Fruit fly (Drosophila melanogaster) whole organism, embryonic: ENCODE measurements around the gene CG14695.

Experiments used
- Antp ChIP-seq: fragments of 200-800 bp; sonication (Bioruptor generic); optimal IDR thresholded peaks from 3 replicates; lab custom pipeline; 2016; ENCODE audit warnings: missing biosample characterization, missing genetic modification characterization
- Bdp1 ChIP-seq: fragments of 200-800 bp; sonication (Bioruptor generic); optimal IDR thresholded peaks from 3 replicates; lab custom pipeline; 2016; ENCODE audit warnings: missing biosample characterization, missing genetic modification characterization
- CG11696 ChIP-seq: fragments of 200-800 bp; sonication (Bioruptor generic); IDR thresholded peaks from 2 replicates; pipeline ENCODE4 v1.3.6; 2022; ENCODE audit warnings: missing biosample characterization, missing genetic modification characterization
- CG12236 ChIP-seq: fragments of 200-800 bp; sonication (Bioruptor generic); optimal IDR thresholded peaks from 2 replicates; lab custom pipeline; 2016; ENCODE audit warnings: missing biosample characterization, missing genetic modification characterization
- CG12659 ChIP-seq: fragments of 200-800 bp; sonication (Bioruptor generic); optimal IDR thresholded peaks from 3 replicates; lab custom pipeline; 2017; ENCODE audit warnings: mild to moderate bottlenecking, missing biosample characterization, missing genetic modification reagents, missing genetic modification characterization
- CG12942 ChIP-seq: fragments of 200-800 bp; sonication (Bioruptor generic); optimal IDR thresholded peaks from 3 replicates; lab custom pipeline; 2016; ENCODE audit warnings: missing biosample characterization, missing genetic modification characterization
- CG13424 ChIP-seq: fragments of 200-800 bp; sonication (Bioruptor generic); optimal IDR thresholded peaks from 2 replicates; lab custom pipeline; 2019; ENCODE audit warnings: missing biosample characterization, mild to moderate bottlenecking, missing genetic modification characterization, moderate library complexity
- CG15479 ChIP-seq: fragments of 200-800 bp; sonication (Bioruptor generic); optimal IDR thresholded peaks from 3 replicates; lab custom pipeline; 2019; ENCODE audit warnings: missing biosample characterization, mild to moderate bottlenecking, missing genetic modification characterization, moderate library complexity
- CG15514 ChIP-seq: fragments of 200-800 bp; sonication (Bioruptor generic); optimal IDR thresholded peaks from 3 replicates; lab custom pipeline; 2017; ENCODE audit warnings: missing biosample characterization, missing genetic modification characterization, mild to moderate bottlenecking, moderate library complexity, missing genetic modification reagents
- CG1603 ChIP-seq: fragments of 200-800 bp; sonication (Bioruptor generic); optimal IDR thresholded peaks from 2 replicates; lab custom pipeline; 2019; ENCODE audit warnings: missing biosample characterization, mild to moderate bottlenecking, missing genetic modification characterization, moderate library complexity
- CG17912 ChIP-seq: fragments of 200-800 bp; sonication (Bioruptor generic); optimal IDR thresholded peaks from 2 replicates; lab custom pipeline; 2018; ENCODE audit warnings: missing biosample characterization, mild to moderate bottlenecking, missing genetic modification characterization
- CG30431 ChIP-seq: fragments of 200-800 bp; sonication (Bioruptor generic); optimal IDR thresholded peaks from 2 replicates; lab custom pipeline; 2017; ENCODE audit warnings: missing biosample characterization, missing genetic modification characterization
- CG31388 ChIP-seq: fragments of 200-800 bp; sonication (Bioruptor generic); optimal IDR thresholded peaks from 2 replicates; lab custom pipeline; 2016; ENCODE audit warnings: missing biosample characterization, missing genetic modification characterization
- CG33213 ChIP-seq: fragments of 200-800 bp; sonication (Bioruptor generic); optimal IDR thresholded peaks from 3 replicates; lab custom pipeline; 2016; ENCODE audit warnings: missing biosample characterization, missing genetic modification characterization
- CG34224 ChIP-seq: fragments of 200-800 bp; sonication (Bioruptor generic); IDR thresholded peaks from 3 replicates; pipeline ENCODE4 v1.3.6; 2022; ENCODE audit warnings: missing biosample characterization, missing genetic modification characterization; ENCODE audit not compliant: partially characterized antibody
- CG34422 ChIP-seq: fragments of 200-800 bp; sonication (Bioruptor generic); IDR thresholded peaks from 3 replicates; pipeline ENCODE4 v1.3.6; 2022; ENCODE audit warnings: missing biosample characterization, missing genetic modification characterization
- CG6791 ChIP-seq: fragments of 200-800 bp; sonication (Bioruptor generic); IDR thresholded peaks from 3 replicates; pipeline ENCODE4 v1.3.6; 2022; ENCODE audit warnings: missing biosample characterization, missing genetic modification characterization; ENCODE audit not compliant: partially characterized antibody
- CG8388 ChIP-seq: fragments of 200-800 bp; sonication (Bioruptor generic); optimal IDR thresholded peaks from 2 replicates; lab custom pipeline; 2019; ENCODE audit warnings: missing biosample characterization, mild to moderate bottlenecking, missing genetic modification characterization, moderate library complexity
- CG8765 ChIP-seq: fragments of 200-800 bp; sonication (Bioruptor generic); IDR thresholded peaks from 2 replicates; pipeline ENCODE4 v1.3.6; 2022; ENCODE audit warnings: missing biosample characterization, missing genetic modification characterization
- CG9932 ChIP-seq: fragments of 200-800 bp; sonication (Bioruptor generic); IDR thresholded peaks from 2 replicates; pipeline ENCODE4 v1.3.6; 2022; ENCODE audit warnings: missing biosample characterization, missing genetic modification characterization
- Doc3 ChIP-seq: fragments of 200-800 bp; sonication (Bioruptor generic); IDR thresholded peaks from 3 replicates; pipeline ENCODE4 v1.3.6; 2022; ENCODE audit warnings: missing biosample characterization, missing genetic modification characterization; ENCODE audit not compliant: partially characterized antibody
- Ets65A ChIP-seq: fragments of 200-800 bp; sonication (Bioruptor generic); peaks from one replicate; lab custom pipeline; 2016; ENCODE audit warnings: missing biosample characterization, missing genetic modification characterization
- Fer1 ChIP-seq: fragments of 200-800 bp; sonication (Bioruptor generic); optimal IDR thresholded peaks from 2 replicates; lab custom pipeline; 2017; ENCODE audit warnings: missing biosample characterization, mild to moderate bottlenecking, missing genetic modification characterization
- HmgZ ChIP-seq: fragments of 200-800 bp; sonication (Bioruptor generic); optimal IDR thresholded peaks from 2 replicates; lab custom pipeline; 2018; ENCODE audit warnings: missing biosample characterization, mild to moderate bottlenecking, missing genetic modification characterization
- Hmx ChIP-seq: fragments of 200-800 bp; sonication (Bioruptor generic); optimal IDR thresholded peaks from 2 replicates; lab custom pipeline; 2016; ENCODE audit warnings: missing biosample characterization, missing genetic modification characterization
- MBD-R2 ChIP-seq: fragments of 200-800 bp; sonication (Bioruptor generic); IDR thresholded peaks from 2 replicates; pipeline ENCODE4 v1.3.6; 2022; ENCODE audit warnings: missing biosample characterization, missing genetic modification characterization
- Med ChIP-seq: fragments of 200-800 bp; sonication (Bioruptor generic); peaks from one replicate; lab custom pipeline; 2016; ENCODE audit warnings: missing biosample characterization, missing genetic modification characterization, mild to moderate bottlenecking, inconsistent platforms, moderate library complexity
- Myb ChIP-seq: fragments of 200-800 bp; sonication (Bioruptor generic); optimal IDR thresholded peaks from 2 replicates; lab custom pipeline; 2016; ENCODE audit warnings: missing biosample characterization, missing genetic modification characterization
- NK7.1 ChIP-seq: fragments of 200-800 bp; sonication (Bioruptor generic); optimal IDR thresholded peaks from 3 replicates; lab custom pipeline; 2016; ENCODE audit warnings: missing biosample characterization, missing genetic modification characterization
- Ravus ChIP-seq: fragments of 200-800 bp; sonication (Bioruptor generic); IDR thresholded peaks from 2 replicates; pipeline ENCODE4 v1.3.6; 2022; ENCODE audit warnings: missing biosample characterization, missing genetic modification characterization
- Sin3A ChIP-seq: fragments of >200 bp; optimal IDR thresholded peaks from 2 replicates; lab custom pipeline; 2018
- Xrp1 ChIP-seq: fragments of 200-800 bp; sonication (Bioruptor generic); IDR thresholded peaks from 2 replicates; pipeline ENCODE4 v1.3.6; 2022; ENCODE audit warnings: missing biosample characterization, missing genetic modification characterization
- abd-A ChIP-seq: fragments of 200-800 bp; sonication (Bioruptor generic); optimal IDR thresholded peaks from 3 replicates; lab custom pipeline; 2019; ENCODE audit warnings: missing biosample characterization, mild to moderate bottlenecking, missing genetic modification characterization, moderate library complexity
- amos ChIP-seq: fragments of 200-800 bp; sonication (Bioruptor generic); IDR thresholded peaks from 2 replicates; pipeline ENCODE4 v1.3.6; 2022; ENCODE audit warnings: missing biosample characterization, missing genetic modification characterization; ENCODE audit not compliant: partially characterized antibody
- ato ChIP-seq: fragments of 200-800 bp; sonication (Bioruptor generic); IDR thresholded peaks from 2 replicates; pipeline ENCODE4 v1.3.6; 2022; ENCODE audit warnings: missing biosample characterization, missing genetic modification characterization; ENCODE audit not compliant: partially characterized antibody
- dimm ChIP-seq: fragments of 200-800 bp; sonication (Bioruptor generic); IDR thresholded peaks from 2 replicates; pipeline ENCODE4 v1.3.6; 2022; ENCODE audit warnings: missing biosample characterization, missing genetic modification characterization
- dpn ChIP-seq, 2 experiments: fragments of 200-800 bp; sonication (Bioruptor generic); optimal IDR thresholded peaks; 3 replicates each; lab custom pipeline; 2016; ENCODE audit warnings: missing biosample characterization in 2 of 2, missing genetic modification characterization in 2 of 2
- ftz-f1 ChIP-seq: fragments of 200-800 bp; sonication (Bioruptor generic); optimal IDR thresholded peaks from 2 replicates; lab custom pipeline; 2016; ENCODE audit warnings: missing biosample characterization, missing genetic modification characterization
- fu2 ChIP-seq: fragments of 200-800 bp; sonication (Bioruptor generic); optimal IDR thresholded peaks from 2 replicates; lab custom pipeline; 2016; ENCODE audit warnings: missing biosample characterization, missing genetic modification characterization
- gem ChIP-seq: fragments of 200-800 bp; sonication (Bioruptor generic); optimal IDR thresholded peaks from 2 replicates; lab custom pipeline; 2019; ENCODE audit warnings: missing biosample characterization, mild to moderate bottlenecking, missing genetic modification characterization, moderate library complexity
- hkb ChIP-seq, 2 experiments: fragments of 200-800 bp in 1 of 2; fragments of >200 bp in 1 of 2; sonication (Bioruptor generic) in 1 of 2; IDR thresholded peaks in 1 of 2; optimal IDR thresholded peaks in 1 of 2; 2 replicates each; pipeline versions ENCODE4 v1.3.6 to Lab custom; 2017 to 2022; ENCODE audit warnings: missing biosample characterization in 1 of 2, missing genetic modification characterization in 1 of 2
- insv ChIP-seq, 2 experiments: fragments of 200-800 bp; sonication (Bioruptor generic); optimal IDR thresholded peaks; 3 replicates each; lab custom pipeline; 2016 to 2018; ENCODE audit warnings: missing biosample characterization in 2 of 2, missing genetic modification characterization in 2 of 2
- klu ChIP-seq: fragments of 200-800 bp; sonication (Bioruptor generic); IDR thresholded peaks from 2 replicates; pipeline ENCODE4 v1.3.6; 2022; ENCODE audit warnings: missing biosample characterization, missing genetic modification characterization
- kni ChIP-seq: fragments of 200-800 bp; sonication (Bioruptor generic); optimal IDR thresholded peaks from 3 replicates; lab custom pipeline; 2017; ENCODE audit warnings: mild to moderate bottlenecking, missing biosample characterization, missing genetic modification reagents, missing genetic modification characterization
- mirr ChIP-seq: fragments of 200-800 bp; sonication (Bioruptor generic); optimal IDR thresholded peaks from 3 replicates; lab custom pipeline; 2018; ENCODE audit warnings: missing biosample characterization, mild to moderate bottlenecking, missing genetic modification characterization
- pho ChIP-seq: fragments of 200-800 bp; sonication (Bioruptor generic); optimal IDR thresholded peaks from 2 replicates; lab custom pipeline; 2016; ENCODE audit warnings: missing biosample characterization, missing genetic modification characterization
- phol ChIP-seq: fragments of 200-800 bp; sonication (Bioruptor generic); optimal IDR thresholded peaks from 3 replicates; lab custom pipeline; 2018; ENCODE audit warnings: missing biosample characterization, mild to moderate bottlenecking, missing genetic modification characterization, moderate library complexity
- sd ChIP-seq: fragments of 200-800 bp; sonication (Bioruptor generic); optimal IDR thresholded peaks from 3 replicates; lab custom pipeline; 2018; ENCODE audit warnings: missing biosample characterization, mild to moderate bottlenecking, missing genetic modification characterization, moderate library complexity
- tin ChIP-seq: fragments of 200-800 bp; sonication (Bioruptor generic); optimal IDR thresholded peaks from 3 replicates; lab custom pipeline; 2016; ENCODE audit warnings: missing biosample characterization, missing genetic modification characterization
- wdn ChIP-seq: fragments of 200-800 bp; sonication (Bioruptor generic); IDR thresholded peaks from 2 replicates; pipeline ENCODE4 v1.3.6; 2022; ENCODE audit warnings: missing biosample characterization, missing genetic modification characterization
- zen ChIP-seq: fragments of 200-800 bp; sonication (Bioruptor generic); optimal IDR thresholded peaks from 3 replicates; lab custom pipeline; 2018; ENCODE audit warnings: missing biosample characterization, mild to moderate bottlenecking, missing genetic modification characterization, moderate library complexity

CG14695 gene

DNA sequence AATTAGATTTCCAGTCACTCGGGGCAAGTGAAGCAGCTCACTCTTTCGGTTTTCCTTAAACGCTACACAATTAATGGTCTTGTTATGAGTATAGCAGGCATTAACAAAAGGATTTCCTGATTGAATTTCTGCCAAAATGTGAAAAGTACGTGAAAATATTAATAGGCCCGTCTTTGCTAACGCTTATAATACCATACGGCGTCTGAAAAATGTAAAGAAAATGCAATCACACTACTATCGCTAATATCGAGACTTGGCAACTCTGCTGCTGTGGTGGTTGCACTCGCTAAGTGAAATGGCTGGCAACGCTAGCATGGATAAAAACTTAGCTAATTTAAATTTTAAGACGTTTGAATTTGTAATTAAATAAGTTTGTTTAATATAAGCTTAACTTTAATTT is 14.2 kb upstream of the CG14695 start, which contains the start of gene CG6621 (continued):
- no peak for TF ChIP-seq CG15479 (GFP tag; lab: Kevin White, UChicago)
- TF ChIP-seq pho (GFP tag; lab: Kevin White, UChicago), result peak; percentile 4
- TF ChIP-seq Antp (GFP tag; lab: Kevin White, UChicago), result no peak
- TF ChIP-seq Fer1 (GFP tag; lab: Kevin White, UChicago), result peak; percentile 9
- TF ChIP-seq HmgZ (tag; lab: Kevin White, UChicago), result peak; percentile 85
- peak; percentile 67; the same call in 2 of the 3 replicates for TF ChIP-seq CG6791 (GFP tag; lab: Robert Waterston, UW)
- peak; percentile 70 for TF ChIP-seq CG15514 (GFP tag; lab: Kevin White, UChicago)
- no peak for TF ChIP-seq Xrp1 (GFP tag; lab: Robert Waterston, UW)
- TF ChIP-seq Doc3 (GFP tag; lab: Robert Waterston, UW), result no peak
- TF ChIP-seq CG17912 (GFP tag; lab: Kevin White, UChicago), result peak; percentile 30
- TF ChIP-seq CG1603, result peak; percentile 88
- TF ChIP-seq NK7.1 (GFP tag; lab: Kevin White, UChicago), result no peak
- peak; percentile 44 for TF ChIP-seq Bdp1 (GFP tag; lab: Kevin White, UChicago)
- peak; percentile 2 for TF ChIP-seq abd-A (tag; lab: Kevin White, UChicago)
- TF ChIP-seq CG12236 (GFP tag; lab: Kevin White, UChicago), result no peak
- peak; percentile 52 for TF ChIP-seq zen
- TF ChIP-seq phol (tag; lab: Kevin White, UChicago), result peak; percentile 71
- no peak for TF ChIP-seq tin (GFP tag; lab: Kevin White, UChicago)
- no peak for TF ChIP-seq sd (tag; lab: Kevin White, UChicago)
- TF ChIP-seq hkb (optimal IDR thresholded peaks at IDR 0.05; lab: Kevin White, UChicago), result peak; percentile 28
- TF ChIP-seq hkb (GFP tag; IDR thresholded peaks at IDR 0.05; lab: Robert Waterston, UW), result no peak
- TF ChIP-seq CG34422 (GFP tag; lab: Robert Waterston, UW), result peak; percentile 43; the same call in 2 of the 3 replicates
- 0 out of 2 replicates have a peak, but pooled peaks have one; percentile 24 for TF ChIP-seq ato (GFP tag; lab: Robert Waterston, UW)
- TF ChIP-seq CG12659, result peak; percentile 77
- no peak for TF ChIP-seq CG12942 (GFP tag; lab: Kevin White, UChicago)
- no peak for TF ChIP-seq CG11696 (GFP tag; lab: Robert Waterston, UW)
- TF ChIP-seq Med (GFP tag; lab: Kevin White, UChicago), result peak; percentile 93
- no peak for TF ChIP-seq dimm (GFP tag; lab: Robert Waterston, UW)
- no peak for TF ChIP-seq Ravus (GFP tag; lab: Robert Waterston, UW)
- no peak for TF ChIP-seq insv (GFP tag; optimal IDR thresholded peaks at IDR 0.05; lab: Kevin White, UChicago)
- TF ChIP-seq mirr (GFP tag; lab: Kevin White, UChicago), result no peak
- no peak for TF ChIP-seq CG31388
- TF ChIP-seq CG8388 (GFP tag; lab: Kevin White, UChicago), result no peak
- TF ChIP-seq Hmx (GFP tag; lab: Kevin White, UChicago), result no peak
- peak; percentile 52; the same call in 1 of the 3 replicates for TF ChIP-seq CG34224
- peak; percentile 16 for TF ChIP-seq CG13424 (tag; lab: Kevin White, UChicago)
- TF ChIP-seq CG33213 (GFP tag; lab: Kevin White, UChicago), result peak; percentile 73
- peak; percentile 48; the same call in 1 of the 2 replicates for TF ChIP-seq CG9932 (GFP tag; lab: Robert Waterston, UW)
- TF ChIP-seq amos (GFP tag; lab: Robert Waterston, UW), result peak; percentile 73; the same call in 1 of the 2 replicates
- TF ChIP-seq kni, result no peak
- no peak for TF ChIP-seq wdn (GFP tag; lab: Robert Waterston, UW)
- no peak for TF ChIP-seq klu (GFP tag; lab: Robert Waterston, UW)
- TF ChIP-seq Myb (GFP tag; lab: Kevin White, UChicago), result peak; percentile 95
- peak; percentile 95 for TF ChIP-seq MBD-R2 (GFP tag; lab: Robert Waterston, UW)
- TF ChIP-seq gem (tag; lab: Kevin White, UChicago), result no peak
- TF ChIP-seq Sin3A (lab: Kevin White, UChicago), result peak; percentile 80
- no peak for TF ChIP-seq fu2 (GFP tag; lab: Kevin White, UChicago)
- TF ChIP-seq Ets65A (GFP tag; lab: Kevin White, UChicago), result peak; percentile 84
- no peak for TF ChIP-seq CG30431 (GFP tag; lab: Kevin White, UChicago)
- TF ChIP-seq ftz-f1 (GFP tag; lab: Kevin White, UChicago), result no peak
- no peak for TF ChIP-seq CG8765 (GFP tag; lab: Robert Waterston, UW)
- TF ChIP-seq dpn (GFP tag; optimal IDR thresholded peaks at IDR 0.05; lab: Kevin White, UChicago), result peak in 1 of 2 experiments; percentile 10
